Worm (Caenorhabditis elegans) whole organism, young adult: Measurements from ENCODE around the gene sru-21.
"Not testable (repeated sequence)": the region's sequence is repeated elsewhere in the genome, so short reads cannot be mapped to it uniquely, and the experiment has no call there.

Experiments used
- B0019.2 ChIP-seq: fragments of 200-800 bp; sonication (Bioruptor generic); conservative IDR thresholded peaks from 2 replicates; pipeline ENCODE4 v1.3.6; 2022; ENCODE audit warnings: missing genetic modification reagents, missing genetic modification characterization, missing compliant biosample characterization
- B0336.3 ChIP-seq: fragments of 200-800 bp; sonication (Bioruptor generic); IDR thresholded peaks from 2 replicates; pipeline ENCODE4 v1.3.6; 2022; ENCODE audit warnings: missing genetic modification characterization, missing compliant biosample characterization
- Y67H2A.10 ChIP-seq: fragments of 200-800 bp; sonication (Bioruptor generic); conservative IDR thresholded peaks from 2 replicates; pipeline ENCODE4 v1.3.6; 2022; ENCODE audit warnings: missing genetic modification reagents, missing genetic modification characterization, missing compliant biosample characterization
- bed-2 ChIP-seq: fragments of 200-800 bp; sonication (Bioruptor generic); IDR thresholded peaks from 2 replicates; pipeline ENCODE4 v1.3.6; 2022; ENCODE audit warnings: missing genetic modification reagents, missing genetic modification characterization, missing compliant biosample characterization
- egrh-3 ChIP-seq: fragments of 200-800 bp; sonication (Bioruptor generic); IDR thresholded peaks from 2 replicates; pipeline ENCODE4 v1.3.6; 2022; ENCODE audit warnings: missing genetic modification reagents, missing genetic modification characterization, missing compliant biosample characterization
- ekl-4 ChIP-seq: fragments of 200-800 bp; sonication (Bioruptor generic); IDR thresholded peaks from 2 replicates; pipeline ENCODE4 v1.3.6; 2022; ENCODE audit warnings: missing genetic modification reagents, missing genetic modification characterization, missing compliant biosample characterization
- lir-1 ChIP-seq: fragments of 200-800 bp; sonication (Bioruptor generic); conservative IDR thresholded peaks from 2 replicates; pipeline ENCODE4 v1.3.6; 2022; ENCODE audit warnings: missing genetic modification reagents, missing genetic modification characterization, missing compliant biosample characterization
- pha-4 ChIP-seq: fragments of 150-350 bp; sonication (generic microtip); optimal IDR thresholded peaks from 2 replicates; lab custom pipeline; 2014; ENCODE audit warnings: missing biosample characterization, missing genetic modification reagents, missing genetic modification characterization

- TF ChIP-seq egrh-3 (GFP tag; lab: Robert Waterston, UW); bed-2 (GFP tag; lab: Robert Waterston, UW); pha-4; ekl-4; Y67H2A.10; B0336.3 (GFP tag; lab: Robert Waterston, UW); lir-1 (GFP tag; lab: Robert Waterston, UW); B0019.2 (GFP tag; lab: Robert Waterston, UW): not testable (repeated sequence)
These were observed 31.6 kb downstream of the sru-21 start for ce11 chrIV:13658142-13658541.
